Worm (Caenorhabditis elegans) whole organism, mixed stage, embryonic: ENCODE data around the gene H03E18.1.

Experiments used
- M03D4.4 ChIP-seq: sonication (generic microtip); optimal IDR thresholded peaks from 2 replicates; lab custom pipeline; 2017; ENCODE audit warnings: mild to moderate bottlenecking, missing genetic modification characterization, missing compliant biosample characterization
- ces-1 ChIP-seq: fragments of 150-350 bp; optimal IDR thresholded peaks from 2 replicates; lab custom pipeline; 2014; ENCODE audit warnings: missing biosample characterization, missing genetic modification reagents, missing genetic modification characterization
- pha-4 ChIP-seq: fragments of 150-350 bp; optimal IDR thresholded peaks from 2 replicates; lab custom pipeline; 2018; ENCODE audit warnings: missing biosample characterization, missing genetic modification reagents, missing genetic modification characterization

- TF ChIP-seq ces-1 (GFP tag; lab: Kevin White, UChicago) (peak; percentile 27), pha-4 (tag; lab: Kevin White, UChicago) (peak; percentile 36), M03D4.4 (tag; lab: Kevin White, UChicago) (peak; percentile 17)
Observed at ce11 chrX:8556614-8557196, 49.0 kb downstream of the H03E18.1 start, which contains the start of gene utx-1.
